Fruit fly (Drosophila melanogaster): Measurements from ENCODE around the gene CG34287.

dm6 chr3R:5821750-5822149 is 31.4 kb upstream of the CG34287 start, which contains the start of gene CG46303:
- TF ChIP-seq CG15710 (tag; optimal IDR thresholded peaks at IDR 0.05), result no peak
- no peak for TF ChIP-seq CG17806 (tag; optimal IDR thresholded peaks at IDR 0.05)
- no peak for TF ChIP-seq CG9948 (tag; optimal IDR thresholded peaks at IDR 0.05)
- TF ChIP-seq Pif1B (GFP tag; optimal IDR thresholded peaks at IDR 0.05), result no peak
- no peak for TF ChIP-seq EcR (GFP tag; optimal IDR thresholded peaks at IDR 0.05)

All from whole organism, pupa.